Worm (Caenorhabditis elegans) whole organism, young adult: Measurements from ENCODE around the gene CC8.3.

Source experiments
- B0336.3 ChIP-seq: fragments of 200-800 bp; sonication (Bioruptor generic); IDR thresholded peaks from 2 replicates; pipeline ENCODE4 v1.3.6; 2022; ENCODE audit warnings: missing genetic modification characterization, missing compliant biosample characterization
- F33H1.4 ChIP-seq: fragments of 200-800 bp; sonication (Bioruptor generic); IDR thresholded peaks from 2 replicates; pipeline ENCODE4 v1.3.6; 2022; ENCODE audit warnings: missing genetic modification reagents, missing genetic modification characterization, missing compliant biosample characterization
- F55B11.4 ChIP-seq: sonication (generic microtip); optimal IDR thresholded peaks from 2 replicates; lab custom pipeline; 2016; ENCODE audit warnings: missing compliant biosample characterization, missing genetic modification characterization, borderline replicate concordance; ENCODE audit not compliant: insufficient read depth
- T07F8.4 ChIP-seq: sonication (generic microtip); optimal IDR thresholded peaks from 2 replicates; lab custom pipeline; 2016; ENCODE audit warnings: mild to moderate bottlenecking, missing genetic modification characterization, moderate library complexity, missing compliant biosample characterization
- Y53F4B.3 ChIP-seq: fragments of 200-800 bp; sonication (Bioruptor generic); IDR thresholded peaks from 2 replicates; pipeline ENCODE4 v1.3.6; 2022; ENCODE audit warnings: missing genetic modification reagents, missing genetic modification characterization, missing compliant biosample characterization
- ZK185.1 ChIP-seq: sonication (generic microtip); optimal IDR thresholded peaks from 2 replicates; lab custom pipeline; 2016; ENCODE audit warnings: mild to moderate bottlenecking, missing genetic modification characterization, missing compliant biosample characterization; ENCODE audit not compliant: poor library complexity, severe bottlenecking
- ama-1 ChIP-seq, 3 experiments: fragments of 150-350 bp in 1 of 3; sonication (generic microtip) in 2 of 3; optimal IDR thresholded peaks; 2 replicates each; lab custom pipeline; 2014 to 2018; ENCODE audit warnings: missing biosample characterization in 2 of 3, missing genetic modification characterization in 2 of 3, missing genetic modification reagents in 2 of 3
- atf-7 ChIP-seq: sonication (generic microtip); optimal IDR thresholded peaks from 2 replicates; lab custom pipeline; 2017; ENCODE audit warnings: mild to moderate bottlenecking, missing genetic modification characterization, missing compliant biosample characterization
- cebp-1 ChIP-seq, 2 experiments: fragments of 200-800 bp in 1 of 2; sonication (Bioruptor generic) in 1 of 2; sonication (generic microtip) in 1 of 2; IDR thresholded peaks in 1 of 2; optimal IDR thresholded peaks in 1 of 2; 2 replicates each; pipeline versions ENCODE4 v1.3.6 to Lab custom; 2017 to 2022; ENCODE audit warnings: missing compliant biosample characterization in 2 of 2, missing genetic modification characterization in 2 of 2, mild to moderate bottlenecking in 1 of 2, missing genetic modification reagents in 1 of 2, moderate library complexity in 1 of 2
- ceh-100 ChIP-seq: fragments of 200-800 bp; sonication (Bioruptor generic); IDR thresholded peaks from 2 replicates; pipeline ENCODE4 v1.3.6; 2022; ENCODE audit warnings: missing genetic modification reagents, missing genetic modification characterization, missing compliant biosample characterization
- dox-1 ChIP-seq: fragments of 200-800 bp; sonication (Bioruptor generic); IDR thresholded peaks from 2 replicates; pipeline ENCODE4 v1.3.6; 2022; ENCODE audit warnings: missing genetic modification reagents, missing genetic modification characterization, missing compliant biosample characterization
- egl-18 ChIP-seq: fragments of 200-800 bp; sonication (Bioruptor generic); IDR thresholded peaks from 2 replicates; pipeline ENCODE4 v1.3.6; 2022; ENCODE audit warnings: missing genetic modification reagents, missing genetic modification characterization, missing compliant biosample characterization
- egrh-3 ChIP-seq: fragments of 200-800 bp; sonication (Bioruptor generic); IDR thresholded peaks from 2 replicates; pipeline ENCODE4 v1.3.6; 2022; ENCODE audit warnings: missing genetic modification reagents, missing genetic modification characterization, missing compliant biosample characterization
- ekl-4 ChIP-seq: fragments of 200-800 bp; sonication (Bioruptor generic); IDR thresholded peaks from 2 replicates; pipeline ENCODE4 v1.3.6; 2022; ENCODE audit warnings: missing genetic modification reagents, missing genetic modification characterization, missing compliant biosample characterization
- gei-17 ChIP-seq: fragments of 200-800 bp; sonication (Bioruptor generic); optimal IDR thresholded peaks from 2 replicates; lab custom pipeline; 2018; ENCODE audit warnings: mild to moderate bottlenecking, missing genetic modification characterization, missing compliant biosample characterization
- him-1 ChIP-seq: sonication (generic microtip); optimal IDR thresholded peaks from 2 replicates; lab custom pipeline; 2016; ENCODE audit warnings: missing genotype, missing genetic modification reagents, missing genetic modification characterization, missing compliant biosample characterization
- hlh-12 ChIP-seq: sonication (generic microtip); optimal IDR thresholded peaks from 2 replicates; lab custom pipeline; 2016; ENCODE audit warnings: missing genetic modification characterization, missing compliant biosample characterization
- lag-1 ChIP-seq: fragments of 200-800 bp; sonication (Bioruptor generic); IDR thresholded peaks from 2 replicates; pipeline ENCODE4 v1.3.6; 2022; ENCODE audit warnings: missing genetic modification reagents, missing genetic modification characterization, missing compliant biosample characterization
- lsy-27 ChIP-seq: sonication (generic microtip); optimal IDR thresholded peaks from 2 replicates; lab custom pipeline; 2017; ENCODE audit warnings: missing genetic modification characterization, mild to moderate bottlenecking, missing compliant biosample characterization, antibody characterized with exemption, missing genotype, borderline replicate concordance; ENCODE audit not compliant: insufficient read depth
- madf-6 ChIP-seq: fragments of 200-800 bp; sonication (Bioruptor generic); IDR thresholded peaks from 2 replicates; pipeline ENCODE4 v1.3.6; 2022; ENCODE audit warnings: missing genetic modification reagents, missing genetic modification characterization, missing compliant biosample characterization
- mel-28 ChIP-seq: sonication (generic microtip); optimal IDR thresholded peaks from 2 replicates; lab custom pipeline; 2016; ENCODE audit warnings: borderline replicate concordance, mild to moderate bottlenecking, missing genetic modification characterization, missing compliant biosample characterization
- nfya-2 ChIP-seq: fragments of 200-800 bp; sonication (Bioruptor generic); IDR thresholded peaks from 2 replicates; pipeline ENCODE4 v1.3.6; 2022; ENCODE audit warnings: missing genetic modification reagents, missing genetic modification characterization, missing compliant biosample characterization
- nhr-80 ChIP-seq: sonication (generic microtip); optimal IDR thresholded peaks from 2 replicates; lab custom pipeline; 2016; ENCODE audit warnings: missing genetic modification characterization, missing compliant biosample characterization
- nhr-90 ChIP-seq: sonication (generic microtip); optimal IDR thresholded peaks from 2 replicates; lab custom pipeline; 2016; ENCODE audit warnings: missing genotype, mild to moderate bottlenecking, missing genetic modification characterization, missing compliant biosample characterization
- pbrm-1 ChIP-seq: fragments of 200-800 bp; sonication (Bioruptor generic); IDR thresholded peaks from 2 replicates; pipeline ENCODE4 v1.3.6; 2022; ENCODE audit warnings: missing genetic modification reagents, missing genetic modification characterization, missing compliant biosample characterization
- rcor-1 ChIP-seq: fragments of 200-800 bp; sonication (Bioruptor generic); IDR thresholded peaks from 2 replicates; pipeline ENCODE4 v1.3.6; 2022; ENCODE audit warnings: missing genetic modification reagents, missing genetic modification characterization, missing compliant biosample characterization
- snpc-1.1 ChIP-seq: sonication (generic microtip); optimal IDR thresholded peaks from 2 replicates; lab custom pipeline; 2017; ENCODE audit warnings: missing genetic modification characterization, mild to moderate bottlenecking, missing compliant biosample characterization, antibody characterized with exemption, moderate library complexity, missing genotype, missing genetic modification reagents; ENCODE audit not compliant: insufficient read depth
- tlf-1 ChIP-seq: fragments of 200-800 bp; sonication (Bioruptor generic); optimal IDR thresholded peaks from 2 replicates; lab custom pipeline; 2018; ENCODE audit warnings: mild to moderate bottlenecking, missing genetic modification characterization, missing compliant biosample characterization
- unc-62 ChIP-seq: fragments of 150-350 bp; optimal IDR thresholded peaks from 2 replicates; lab custom pipeline; 2014; ENCODE audit warnings: missing biosample characterization, missing genetic modification reagents, missing genetic modification characterization
- xnd-1 ChIP-seq: sonication (generic microtip); optimal IDR thresholded peaks from 2 replicates; lab custom pipeline; 2016; ENCODE audit warnings: missing genotype, missing genetic modification reagents, missing genetic modification characterization, missing compliant biosample characterization
- zfh-2 ChIP-seq: fragments of 200-800 bp; sonication (Bioruptor generic); conservative IDR thresholded peaks from 2 replicates; pipeline ENCODE4 v1.3.6; 2022; ENCODE audit warnings: missing genetic modification reagents, missing genetic modification characterization, missing compliant biosample characterization
- zim-3 ChIP-seq: sonication (generic microtip); optimal IDR thresholded peaks from 2 replicates; lab custom pipeline; 2017; ENCODE audit warnings: mild to moderate bottlenecking, missing genetic modification characterization, moderate library complexity, missing compliant biosample characterization
- ztf-26 ChIP-seq: sonication (generic microtip); optimal IDR thresholded peaks from 2 replicates; lab custom pipeline; 2017; ENCODE audit warnings: missing genetic modification characterization, missing compliant biosample characterization
- ztf-3 ChIP-seq: fragments of 200-800 bp; sonication (Bioruptor generic); optimal IDR thresholded peaks from 2 replicates; lab custom pipeline; 2018; ENCODE audit warnings: mild to moderate bottlenecking, missing genetic modification characterization, missing compliant biosample characterization
- ztf-6 ChIP-seq: fragments of 200-800 bp; sonication (Bioruptor generic); IDR thresholded peaks from 2 replicates; pipeline ENCODE4 v1.3.6; 2022; ENCODE audit warnings: missing genetic modification reagents, missing genetic modification characterization, missing compliant biosample characterization

CC8.3 gene

DNA sequence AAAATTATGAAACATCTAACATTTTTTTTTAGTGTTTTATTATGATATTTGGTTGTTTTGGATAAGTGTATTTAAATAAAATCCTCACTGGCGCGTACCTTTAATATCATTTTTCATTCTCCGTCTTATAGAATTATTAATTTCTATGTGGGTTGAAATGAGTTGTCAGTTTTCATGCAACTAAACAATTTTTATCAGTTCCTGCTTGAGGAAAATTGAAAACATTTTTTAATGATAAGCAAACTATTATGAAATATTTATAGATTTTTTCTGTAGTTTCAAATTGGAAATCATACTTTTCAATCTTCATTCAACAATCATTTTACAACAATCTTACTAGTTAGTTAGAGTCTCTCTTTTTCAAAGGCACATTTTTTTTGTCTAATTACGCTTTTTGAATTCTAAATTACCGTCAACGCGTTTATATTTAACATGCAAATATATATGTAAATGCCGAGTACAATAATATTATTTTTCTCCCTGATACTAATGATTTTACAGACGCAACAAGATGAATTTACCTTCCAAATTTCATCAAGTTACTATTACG lies 35.7 kb downstream of the CC8.3 start, which contains the start of the genes Y37E11B.10 and kgb-2 (continued):
- no peak for TF ChIP-seq ama-1 (optimal IDR thresholded peaks at IDR 0.05; lab: Kevin White, UChicago)
- TF ChIP-seq ama-1 (GFP tag; optimal IDR thresholded peaks at IDR 0.05; lab: Kevin White, UChicago): no peak
- TF ChIP-seq nfya-2 (GFP tag; lab: Robert Waterston, UW): no peak
- no peak for TF ChIP-seq pbrm-1 (GFP tag; lab: Robert Waterston, UW)
- TF ChIP-seq nhr-80 (tag; lab: Kevin White, UChicago): peak; percentile 28
- no peak for TF ChIP-seq T07F8.4 (tag; lab: Kevin White, UChicago)
- no peak for TF ChIP-seq tlf-1 (GFP tag; lab: Kevin White, UChicago)
- TF ChIP-seq, all 124 proteins: peak for 3

DNA sequence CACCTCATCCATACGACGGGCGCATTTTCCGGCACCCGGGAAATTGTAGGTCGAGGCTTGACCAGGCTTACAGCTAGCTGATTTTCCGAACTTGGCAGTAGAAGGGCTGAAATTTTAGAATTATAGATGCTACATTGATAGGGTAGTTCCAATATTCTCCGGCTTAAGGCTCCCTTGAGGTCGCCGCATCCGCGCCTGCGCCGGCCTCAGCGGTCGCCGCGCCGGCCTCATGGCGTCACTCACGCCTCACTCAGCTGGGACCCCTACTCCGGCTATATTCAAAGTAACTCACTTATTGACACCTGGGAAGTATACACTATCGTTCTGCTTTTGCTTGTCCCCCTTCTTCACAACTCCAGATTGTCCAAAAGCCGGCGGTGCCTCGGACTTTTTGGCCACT lies 38.0 kb downstream of the CC8.3 start:
- TF ChIP-seq lsy-27 (tag; lab: Kevin White, UChicago) (no peak), atf-7 (no peak), ceh-100 (no peak), F55B11.4 (no peak), snpc-1.1 (no peak), dox-1 (GFP tag; lab: Robert Waterston, UW) (peak; percentile 12; the same call in 1 of the 2 replicates), cebp-1 (GFP tag; IDR thresholded peaks at IDR 0.05; lab: Robert Waterston, UW) (no peak), cebp-1 (tag; optimal IDR thresholded peaks at IDR 0.05; lab: Kevin White, UChicago) (no peak), ztf-3 (GFP tag; lab: Kevin White, UChicago) (no peak), xnd-1 (tag; lab: Kevin White, UChicago) (no peak), egrh-3 (GFP tag; lab: Robert Waterston, UW) (peak; percentile 55; the same call in 1 of the 2 replicates), zfh-2 (GFP tag; lab: Robert Waterston, UW) (peak; percentile 78), egl-18 (GFP tag; lab: Robert Waterston, UW) (no peak), nhr-90 (tag; lab: Kevin White, UChicago) (no peak), unc-62 (no peak), rcor-1 (GFP tag; lab: Robert Waterston, UW) (no peak), F33H1.4 (GFP tag; lab: Robert Waterston, UW) (no peak), ZK185.1 (tag; lab: Kevin White, UChicago) (no peak), ztf-6 (GFP tag; lab: Robert Waterston, UW) (no peak), B0336.3 (GFP tag; lab: Robert Waterston, UW) (no peak), him-1 (tag; lab: Kevin White, UChicago) (no peak)

DNA sequence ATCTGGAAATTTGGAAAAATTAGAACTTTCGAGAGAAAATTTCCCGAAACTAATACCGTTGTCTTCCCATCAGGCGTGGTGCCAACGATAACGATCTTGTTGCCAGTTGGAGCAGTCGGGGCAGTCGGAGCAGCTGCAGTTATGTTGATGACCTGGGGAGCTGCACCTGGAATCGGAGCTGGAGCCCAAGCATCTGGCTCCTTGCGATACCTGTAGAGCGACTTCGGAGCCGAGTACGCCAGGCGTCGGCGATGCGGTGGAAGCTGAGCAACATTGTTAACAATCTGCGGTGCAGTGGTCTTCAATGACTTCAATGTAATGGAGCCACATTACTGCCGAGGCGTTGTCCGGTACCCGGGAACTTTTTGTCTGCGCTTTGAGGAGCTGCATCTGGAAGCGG lies 40.2 kb downstream of the CC8.3 start:
- TF ChIP-seq zfh-2 (GFP tag; lab: Robert Waterston, UW) (peak; percentile 72), egrh-3 (GFP tag; lab: Robert Waterston, UW) (peak; percentile 23; the same call in 1 of the 2 replicates), ztf-3 (GFP tag; lab: Kevin White, UChicago) (no peak)

DNA sequence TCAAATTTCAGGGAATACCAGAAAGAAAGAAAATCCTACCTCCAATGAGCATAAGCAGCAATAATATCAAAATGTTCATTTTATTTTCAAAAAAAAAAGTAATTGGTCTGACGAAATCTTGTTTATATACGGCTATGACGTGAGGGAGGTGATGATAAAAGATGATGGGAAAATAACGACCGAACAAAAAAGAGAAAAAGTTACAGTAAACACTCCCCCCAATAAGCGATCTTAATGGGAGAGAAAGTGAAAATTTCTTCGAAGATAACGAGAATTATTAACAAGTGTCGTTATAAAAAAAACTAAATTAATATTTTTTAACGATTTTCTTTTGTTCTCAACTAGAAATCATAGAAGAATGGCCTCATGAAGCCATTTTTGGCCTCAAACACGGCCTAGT lies 42.1 kb downstream of the CC8.3 start, which contains the start of gene Y37E11B.7:
Y37E11B.7 (minus strand) TSS at position 207 of the 400 bp plus-strand sequence.
- TF ChIP-seq ztf-26 (tag; lab: Kevin White, UChicago) (no peak), Y53F4B.3 (GFP tag; lab: Robert Waterston, UW) (no peak), hlh-12 (tag; lab: Kevin White, UChicago) (no peak), ekl-4 (GFP tag; lab: Robert Waterston, UW) (no peak), B0336.3 (GFP tag; lab: Robert Waterston, UW) (no peak), mel-28 (tag; lab: Kevin White, UChicago) (no peak), lag-1 (GFP tag; lab: Robert Waterston, UW) (no peak), madf-6 (no peak), gei-17 (GFP tag; lab: Kevin White, UChicago) (no peak), zim-3 (tag; lab: Kevin White, UChicago) (no peak)
